Worm (Caenorhabditis elegans): ENCODE data around the gene T02D1.8.

- no peak for TF ChIP-seq blmp-1 (tag; optimal IDR thresholded peaks at IDR 0.05)
- TF ChIP-seq egl-27 (tag; optimal IDR thresholded peaks at IDR 0.05) = no peak
- no peak for TF ChIP-seq elt-3 (tag; optimal IDR thresholded peaks at IDR 0.05)
- no peak for TF ChIP-seq lin-13 (GFP tag; optimal IDR thresholded peaks at IDR 0.05)
- no peak for TF ChIP-seq ces-1 (GFP tag; optimal IDR thresholded peaks at IDR 0.05)
- no peak for TF ChIP-seq lin-39 (tag; optimal IDR thresholded peaks at IDR 0.05)
- TF ChIP-seq C16A3.4 (tag; optimal IDR thresholded peaks at IDR 0.05) = no peak
- TF ChIP-seq nhr-237 (tag; optimal IDR thresholded peaks at IDR 0.05) = no peak
- TF ChIP-seq mef-2 (tag; optimal IDR thresholded peaks at IDR 0.05) = no peak
- no peak for TF ChIP-seq snpc-4 (tag; optimal IDR thresholded peaks at IDR 0.05)
These were observed 30.4 kb upstream of the T02D1.8 start, which contains the start of gene npr-26 for ce11 chrIV:17417723-17418122.
